Worm (Caenorhabditis elegans) whole organism, mixed stage, embryonic: Measurements from ENCODE around the gene R05H5.4.
A peak's percentile ranks its signal among the peaks of the same experiment; 100 is the strongest.

Experiments
- M03D4.4 ChIP-seq: sonication (generic microtip); optimal IDR thresholded peaks from 2 replicates; lab custom pipeline; 2017; ENCODE audit warnings: mild to moderate bottlenecking, missing genetic modification characterization, missing compliant biosample characterization
- blmp-1 ChIP-seq: fragments of 150-350 bp; optimal IDR thresholded peaks from 2 replicates; lab custom pipeline; 2014; ENCODE audit warnings: missing biosample characterization, missing genetic modification characterization
- ceh-39 ChIP-seq: fragments of 150-350 bp; optimal IDR thresholded peaks from 2 replicates; lab custom pipeline; 2014; ENCODE audit warnings: missing biosample characterization, missing genetic modification characterization
- ceh-83 ChIP-seq: fragments of 200-800 bp; sonication (Bioruptor generic); optimal IDR thresholded peaks from 2 replicates; lab custom pipeline; 2018; ENCODE audit warnings: mild to moderate bottlenecking, missing genetic modification characterization, missing compliant biosample characterization
- ces-1 ChIP-seq: fragments of 150-350 bp; optimal IDR thresholded peaks from 2 replicates; lab custom pipeline; 2014; ENCODE audit warnings: missing biosample characterization, missing genetic modification reagents, missing genetic modification characterization
- cnd-1 ChIP-seq: fragments of 200-800 bp; sonication (Bioruptor generic); optimal IDR thresholded peaks from 2 replicates; lab custom pipeline; 2018; ENCODE audit warnings: mild to moderate bottlenecking, missing genetic modification characterization, missing compliant biosample characterization
- drap-1 ChIP-seq: fragments of 200-800 bp; sonication (Bioruptor generic); optimal IDR thresholded peaks from 3 replicates; lab custom pipeline; 2018; ENCODE audit warnings: mild to moderate bottlenecking, missing genetic modification characterization, missing compliant biosample characterization
- elt-1 ChIP-seq: sonication (generic microtip); optimal IDR thresholded peaks from 2 replicates; lab custom pipeline; 2017; ENCODE audit warnings: missing genetic modification characterization, mild to moderate bottlenecking, missing compliant biosample characterization, antibody characterized with exemption, moderate library complexity, borderline replicate concordance; ENCODE audit not compliant: insufficient read depth
- flh-1 ChIP-seq: fragments of 200-800 bp; sonication (Bioruptor generic); optimal IDR thresholded peaks from 2 replicates; lab custom pipeline; 2018; ENCODE audit warnings: mild to moderate bottlenecking, missing genetic modification characterization, moderate library complexity, missing compliant biosample characterization
- ham-2 ChIP-seq: fragments of 200-800 bp; sonication (Bioruptor generic); optimal IDR thresholded peaks from 2 replicates; lab custom pipeline; 2018; ENCODE audit warnings: mild to moderate bottlenecking, missing genetic modification characterization, missing compliant biosample characterization
- hlh-1 ChIP-seq: fragments of 150-350 bp; optimal IDR thresholded peaks from 2 replicates; lab custom pipeline; 2014; ENCODE audit warnings: missing biosample characterization, missing genetic modification reagents, missing genetic modification characterization
- lin-13 ChIP-seq: fragments of 150-350 bp; optimal IDR thresholded peaks from 2 replicates; lab custom pipeline; 2014; ENCODE audit warnings: missing biosample characterization, missing genetic modification characterization
- lin-32 ChIP-seq: fragments of 200-800 bp; sonication (Bioruptor generic); optimal IDR thresholded peaks from 2 replicates; lab custom pipeline; 2018; ENCODE audit warnings: mild to moderate bottlenecking, missing genetic modification characterization, missing compliant biosample characterization
- lsy-2 ChIP-seq: fragments of 150-350 bp; optimal IDR thresholded peaks from 2 replicates; lab custom pipeline; 2014; ENCODE audit warnings: missing biosample characterization, missing genetic modification characterization
- mab-5 ChIP-seq: fragments of 150-350 bp; optimal IDR thresholded peaks from 2 replicates; lab custom pipeline; 2014; ENCODE audit warnings: missing biosample characterization, missing genetic modification characterization
- mep-1 ChIP-seq: fragments of 150-350 bp; optimal IDR thresholded peaks from 2 replicates; lab custom pipeline; 2017; ENCODE audit warnings: missing biosample characterization, missing genetic modification reagents, missing genetic modification characterization, inconsistent platforms
- nhr-12 ChIP-seq: fragments of 150-350 bp; optimal IDR thresholded peaks from 2 replicates; lab custom pipeline; 2014; ENCODE audit warnings: missing biosample characterization, missing genetic modification characterization
- nhr-2 ChIP-seq: fragments of 150-350 bp; optimal IDR thresholded peaks from 2 replicates; lab custom pipeline; 2014; ENCODE audit warnings: missing biosample characterization, missing genetic modification characterization
- nhr-28 ChIP-seq: fragments of 150-350 bp; optimal IDR thresholded peaks from 2 replicates; lab custom pipeline; 2014; ENCODE audit warnings: missing biosample characterization, missing genetic modification characterization
- nhr-76 ChIP-seq: sonication (generic microtip); optimal IDR thresholded peaks from 2 replicates; lab custom pipeline; 2017; ENCODE audit warnings: missing biosample characterization, missing genetic modification characterization
- pha-4 ChIP-seq: fragments of 150-350 bp; optimal IDR thresholded peaks from 2 replicates; lab custom pipeline; 2018; ENCODE audit warnings: missing biosample characterization, missing genetic modification reagents, missing genetic modification characterization
- sem-2 ChIP-seq: fragments of 200-800 bp; sonication (Bioruptor generic); optimal IDR thresholded peaks from 2 replicates; lab custom pipeline; 2018; ENCODE audit warnings: mild to moderate bottlenecking, missing genetic modification characterization, missing compliant biosample characterization
- sptf-1 ChIP-seq: sonication (generic microtip); optimal IDR thresholded peaks from 2 replicates; lab custom pipeline; 2017; ENCODE audit warnings: mild to moderate bottlenecking, missing genetic modification characterization, moderate library complexity, missing compliant biosample characterization
- tbx-8 ChIP-seq: fragments of 200-800 bp; sonication (Bioruptor generic); optimal IDR thresholded peaks from 2 replicates; lab custom pipeline; 2018; ENCODE audit warnings: mild to moderate bottlenecking, missing genetic modification characterization, moderate library complexity, missing compliant biosample characterization
- unc-120 ChIP-seq: sonication (generic microtip); optimal IDR thresholded peaks from 2 replicates; lab custom pipeline; 2017; ENCODE audit warnings: missing genetic modification characterization, missing compliant biosample characterization; ENCODE audit not compliant: poor library complexity, severe bottlenecking
- unc-39 ChIP-seq: fragments of 150-350 bp; optimal IDR thresholded peaks from 2 replicates; lab custom pipeline; 2014; ENCODE audit warnings: missing biosample characterization, missing genetic modification characterization
- unc-62 ChIP-seq: fragments of 150-350 bp; optimal IDR thresholded peaks from 2 replicates; lab custom pipeline; 2014; ENCODE audit warnings: missing biosample characterization, missing genetic modification reagents, missing genetic modification characterization
- zip-8 ChIP-seq: fragments of 150-350 bp; optimal IDR thresholded peaks from 2 replicates; lab custom pipeline; 2014; ENCODE audit warnings: missing biosample characterization, missing genetic modification characterization
- ztf-11 ChIP-seq: fragments of 150-350 bp; optimal IDR thresholded peaks from 2 replicates; lab custom pipeline; 2014; ENCODE audit warnings: missing biosample characterization, missing genetic modification characterization

Gene R05H5.4

ce11 chrII:10182634-10183033 is 17.2 kb downstream of the R05H5.4 start, which contains the start of gene srd-1:
Gene srd-1, minus strand, starts transcription at chrII:10182734.
- TF ChIP-seq ceh-39 (tag; lab: Kevin White, UChicago) = no peak
- TF ChIP-seq unc-120 (tag; lab: Kevin White, UChicago) = no peak
- no peak for TF ChIP-seq lin-32 (GFP tag; lab: Kevin White, UChicago)
- no peak for TF ChIP-seq mep-1 (tag; lab: Kevin White, UChicago)
- no peak for TF ChIP-seq lsy-2 (tag; lab: Kevin White, UChicago)
- no peak for TF ChIP-seq sem-2 (GFP tag; lab: Kevin White, UChicago)
- no peak for TF ChIP-seq lin-13 (tag; lab: Kevin White, UChicago)
- TF ChIP-seq ham-2 (GFP tag; lab: Kevin White, UChicago) = no peak
- no peak for TF ChIP-seq blmp-1
- no peak for TF ChIP-seq mab-5 (tag; lab: Kevin White, UChicago)
- no peak for TF ChIP-seq cnd-1 (tag; lab: Kevin White, UChicago)
- TF ChIP-seq ces-1 (GFP tag; lab: Kevin White, UChicago) = no peak
- no peak for TF ChIP-seq unc-62 (GFP tag; lab: Kevin White, UChicago)
- no peak for TF ChIP-seq sptf-1 (tag; lab: Kevin White, UChicago)
- no peak for TF ChIP-seq zip-8 (tag; lab: Kevin White, UChicago)
- no peak for TF ChIP-seq nhr-12 (tag; lab: Kevin White, UChicago)

- TF ChIP-seq M03D4.4 (tag; lab: Kevin White, UChicago) (no peak), tbx-8 (GFP tag; lab: Kevin White, UChicago) (no peak), unc-62 (GFP tag; lab: Kevin White, UChicago) (no peak), pha-4 (tag; lab: Kevin White, UChicago) (no peak), lin-13 (tag; lab: Kevin White, UChicago) (peak; percentile 85), ceh-83 (GFP tag; lab: Kevin White, UChicago) (no peak), flh-1 (GFP tag; lab: Kevin White, UChicago) (no peak), sem-2 (GFP tag; lab: Kevin White, UChicago) (no peak), lsy-2 (tag; lab: Kevin White, UChicago) (peak; percentile 91), unc-39 (tag; lab: Kevin White, UChicago) (no peak), drap-1 (GFP tag; lab: Kevin White, UChicago) (no peak), unc-120 (tag; lab: Kevin White, UChicago) (no peak), nhr-2 (tag; lab: Kevin White, UChicago) (no peak), ceh-39 (tag; lab: Kevin White, UChicago) (peak; percentile 30), nhr-28 (tag; lab: Kevin White, UChicago) (no peak), hlh-1 (tag; lab: Kevin White, UChicago) (peak; percentile 39), blmp-1 (peak; percentile 75)
- TF ChIP-seq, all 35 proteins: peak for 5
Observed at ce11 chrII:10174338-10174737, 25.5 kb downstream of the R05H5.4 start, which contains the start of gene F33H1.4. Gene F33H1.4, plus strand, starts transcription at chrII:10174648.

ce11 chrII:10172436-10172973 is 27.3 kb downstream of the R05H5.4 start, which contains the start of gene wbp-11:
Gene wbp-11, plus strand, starts transcription at chrII:10172923.
- TF ChIP-seq M03D4.4 (tag; lab: Kevin White, UChicago) (no peak), mep-1 (tag; lab: Kevin White, UChicago) (peak; percentile 63), nhr-76 (tag; lab: Kevin White, UChicago) (no peak), blmp-1 (no peak), tbx-8 (GFP tag; lab: Kevin White, UChicago) (no peak), ceh-39 (tag; lab: Kevin White, UChicago) (no peak), elt-1 (tag; lab: Kevin White, UChicago) (no peak), drap-1 (GFP tag; lab: Kevin White, UChicago) (no peak), ztf-11 (tag; lab: Kevin White, UChicago) (no peak), hlh-1 (tag; lab: Kevin White, UChicago) (no peak), unc-62 (GFP tag; lab: Kevin White, UChicago) (no peak), flh-1 (GFP tag; lab: Kevin White, UChicago) (no peak), lsy-2 (tag; lab: Kevin White, UChicago) (peak; percentile 2), nhr-12 (tag; lab: Kevin White, UChicago) (no peak), ceh-83 (GFP tag; lab: Kevin White, UChicago) (no peak), lin-32 (GFP tag; lab: Kevin White, UChicago) (no peak), zip-8 (tag; lab: Kevin White, UChicago) (no peak)

ce11 chrII:10170837-10171318 is 28.9 kb downstream of the R05H5.4 start, which contains the start of gene gpd-4:
Gene gpd-4, plus strand, starts transcription at chrII:10171268.
- TF ChIP-seq blmp-1 = no peak
- no peak for TF ChIP-seq ztf-11 (tag; lab: Kevin White, UChicago)
- TF ChIP-seq, all 35 proteins: peak for 0
